Fruit fly (Drosophila melanogaster): ENCODE results near the gene CG16952.
A peak's percentile ranks its signal among the peaks of the same experiment; 100 is the strongest.

Gene CG16952

DNA sequence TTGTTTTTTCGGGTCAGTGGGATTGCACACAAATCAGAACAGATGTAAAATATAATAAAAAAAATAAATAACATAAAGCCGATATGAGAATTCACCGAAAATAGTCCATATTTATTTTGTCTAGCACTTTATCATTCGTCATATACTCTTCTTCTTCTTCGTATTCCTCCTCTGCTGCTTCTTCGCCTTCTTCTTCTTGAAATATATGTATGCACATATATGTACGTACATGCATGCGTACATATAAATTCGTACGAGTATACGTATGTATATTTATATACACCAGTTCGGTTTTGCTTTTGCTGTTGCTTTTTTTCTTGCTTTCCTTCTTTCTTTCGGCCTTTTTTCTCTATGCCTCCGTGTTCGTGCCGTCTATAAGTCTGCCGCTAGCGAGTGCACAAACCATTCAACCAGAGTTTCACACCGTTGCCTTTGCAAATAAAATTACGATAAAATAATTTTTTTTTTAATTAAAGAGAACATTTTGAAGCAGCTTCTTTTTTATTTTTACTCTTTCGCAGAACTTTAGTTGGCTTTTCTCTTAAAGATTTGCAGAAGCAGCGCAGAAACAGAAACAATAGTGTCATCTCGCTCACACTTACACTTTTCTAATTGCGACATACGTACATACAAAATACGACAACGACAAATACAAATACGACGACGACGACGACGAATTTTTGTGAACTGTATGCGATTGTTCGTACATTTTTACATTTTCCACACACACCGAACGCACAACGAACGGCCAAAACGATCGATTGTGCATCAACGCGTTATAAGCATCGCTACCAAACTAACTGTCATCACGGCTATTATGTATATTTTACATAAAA, 16.6 kb downstream of the CG16952 start (continued):
- TF ChIP-seq CG2678 (tag; optimal IDR thresholded peaks at IDR 0.05) (no peak), Nf-YC (tag; optimal IDR thresholded peaks at IDR 0.05) (no peak), Eip74EF (GFP tag; optimal IDR thresholded peaks at IDR 0.05) (no peak), croc (GFP tag; conservative IDR thresholded peaks at IDR 0.05) (no peak), CG8281 (tag; optimal IDR thresholded peaks at IDR 0.05) (no peak), lab (GFP tag; optimal IDR thresholded peaks at IDR 0.05) (no peak), emc (GFP tag; optimal IDR thresholded peaks at IDR 0.05) (no peak), CG10321 (GFP tag; IDR thresholded peaks at IDR 0.05) (peak; percentile 93), CG16815 (GFP tag; optimal IDR thresholded peaks at IDR 0.05) (no peak), Mes4 (GFP tag; optimal IDR thresholded peaks at IDR 0.05) (no peak), CG12071 (GFP tag; optimal IDR thresholded peaks at IDR 0.05) (no peak), hb (GFP tag; IDR thresholded peaks at IDR 0.05; ENCODE audit: partially characterized antibody) (no peak), vnd (GFP tag; IDR thresholded peaks at IDR 0.05; ENCODE audit: partially characterized antibody) (no peak), CG32767 (GFP tag; IDR thresholded peaks at IDR 0.05) (peak; percentile 48; the same call in 1 of the 2 replicates), CG17912 (GFP tag; optimal IDR thresholded peaks at IDR 0.05) (no peak), CG7786 (GFP tag; optimal IDR thresholded peaks at IDR 0.05) (no peak), CG11695 (GFP tag; IDR thresholded peaks at IDR 0.05) (no peak), Lim3 (GFP tag; IDR thresholded peaks at IDR 0.05) (no peak), Adf1 (GFP tag; IDR thresholded peaks at IDR 0.05) (peak; percentile 16; the same call in 1 of the 2 replicates), CG6254 (GFP tag; optimal IDR thresholded peaks at IDR 0.05) (peak; percentile 16), CG34376 (GFP tag; optimal IDR thresholded peaks at IDR 0.05) (peak; percentile 89), kni (GFP tag; optimal IDR thresholded peaks at IDR 0.05) (no peak), sens (GFP tag) (peak; percentile 46), CG4404 (GFP tag; IDR thresholded peaks at IDR 0.05) (no peak), CG4617 (GFP tag; optimal IDR thresholded peaks at IDR 0.05; ENCODE audit: borderline replicate concordance) (no peak), Neu2 (GFP tag; optimal IDR thresholded peaks at IDR 0.05; ENCODE audit: borderline replicate concordance) (no peak), CG3163 (GFP tag; optimal IDR thresholded peaks at IDR 0.05) (peak; percentile 98), tll (GFP tag; optimal IDR thresholded peaks at IDR 0.05) (no peak), aop (GFP tag; IDR thresholded peaks at IDR 0.05) (no peak), CG2116 (GFP tag; optimal IDR thresholded peaks at IDR 0.05) (peak; percentile 22), CG3281 (GFP tag; optimal IDR thresholded peaks at IDR 0.05) (no peak), sd (tag; optimal IDR thresholded peaks at IDR 0.05) (no peak), HmgZ (tag; optimal IDR thresholded peaks at IDR 0.05) (peak; percentile 50), Bgb (GFP tag; IDR thresholded peaks at IDR 0.05; ENCODE audit: partially characterized antibody) (peak; percentile 58), zf30C (GFP tag; optimal IDR thresholded peaks at IDR 0.05) (peak; percentile 85), tin (GFP tag; optimal IDR thresholded peaks at IDR 0.05) (no peak), CG7556 (GFP tag; optimal IDR thresholded peaks at IDR 0.05) (no peak), zfh1 (GFP tag; IDR thresholded peaks at IDR 0.05) (no peak), CG9817 (tag; optimal IDR thresholded peaks at IDR 0.05) (no peak), Usf (GFP tag; optimal IDR thresholded peaks at IDR 0.05) (no peak), CG1792 (GFP tag; optimal IDR thresholded peaks at IDR 0.05) (no peak), Antp (GFP tag; optimal IDR thresholded peaks at IDR 0.05) (no peak), Poxn (GFP tag; IDR thresholded peaks at IDR 0.05) (no peak), Atf3 (GFP tag; optimal IDR thresholded peaks at IDR 0.05) (no peak), Vsx1 (GFP tag; optimal IDR thresholded peaks at IDR 0.05) (no peak), Asciz (GFP tag; optimal IDR thresholded peaks at IDR 0.05) (no peak), Jarid2 (GFP tag; optimal IDR thresholded peaks at IDR 0.05) (no peak), Stat92E (GFP tag; optimal IDR thresholded peaks at IDR 0.05) (no peak)

Measured in whole organism, embryonic.